Fruit fly (Drosophila melanogaster): Measurements from ENCODE around the gene ras.

ras gene

DNA sequence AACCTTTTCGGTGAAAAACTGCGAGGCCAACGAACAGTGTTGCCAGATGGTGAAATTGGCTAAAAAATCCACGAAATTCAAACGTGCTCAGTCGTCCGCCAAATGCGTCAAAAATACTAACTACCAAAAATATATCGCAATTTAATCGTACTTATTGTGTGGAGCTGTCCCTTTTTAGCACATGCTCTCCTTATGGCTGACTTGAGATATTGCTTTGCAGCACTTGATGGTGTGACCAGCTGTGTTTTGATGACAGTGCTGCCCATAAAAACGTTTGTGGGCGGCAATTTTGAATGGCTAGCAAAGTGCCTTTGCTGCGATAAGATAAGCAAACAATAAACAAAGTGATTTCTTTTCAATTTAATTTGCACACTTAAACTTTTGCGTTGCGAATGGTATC lies 19.9 kb downstream of the ras start, which contains the start of gene Tango5 (continued):
- TF ChIP-seq klu (GFP tag; IDR thresholded peaks at IDR 0.05): no peak
- TF ChIP-seq psq (GFP tag; optimal IDR thresholded peaks at IDR 0.05): no peak
- TF ChIP-seq CG13894 (tag; optimal IDR thresholded peaks at IDR 0.05): peak; percentile 61
- no peak for TF ChIP-seq ems (GFP tag; optimal IDR thresholded peaks at IDR 0.05)
- no peak for TF ChIP-seq Taf1 (GFP tag; IDR thresholded peaks at IDR 0.05)
- no peak for TF ChIP-seq lilli (GFP tag; optimal IDR thresholded peaks at IDR 0.05)
- no peak for TF ChIP-seq Sox102F (GFP tag; optimal IDR thresholded peaks at IDR 0.05)
- no peak for TF ChIP-seq CG15479 (GFP tag; optimal IDR thresholded peaks at IDR 0.05)
- no peak for TF ChIP-seq CG12299 (tag; optimal IDR thresholded peaks at IDR 0.05)
- TF ChIP-seq CG1602 (GFP tag; optimal IDR thresholded peaks at IDR 0.05): no peak
- no peak for TF ChIP-seq Lpt (GFP tag; optimal IDR thresholded peaks at IDR 0.05)
- no peak for TF ChIP-seq kah (GFP tag; optimal IDR thresholded peaks at IDR 0.05)
- no peak for TF ChIP-seq Hmx (GFP tag; optimal IDR thresholded peaks at IDR 0.05)
- no peak for TF ChIP-seq en (GFP tag; optimal IDR thresholded peaks at IDR 0.05)
- no peak for TF ChIP-seq stc (GFP tag; IDR thresholded peaks at IDR 0.05)
- no peak for TF ChIP-seq CG11695 (GFP tag; IDR thresholded peaks at IDR 0.05)
- TF ChIP-seq Mrtf (GFP tag; IDR thresholded peaks at IDR 0.05): no peak
- TF ChIP-seq CG3995 (GFP tag; optimal IDR thresholded peaks at IDR 0.05): peak; percentile 45
- peak; percentile 63 for TF ChIP-seq Myb (GFP tag; optimal IDR thresholded peaks at IDR 0.05)
- no peak for TF ChIP-seq tx (GFP tag; optimal IDR thresholded peaks at IDR 0.05)
- TF ChIP-seq CG43689 (GFP tag; IDR thresholded peaks at IDR 0.05): no peak
- TF ChIP-seq Vsx1 (GFP tag; optimal IDR thresholded peaks at IDR 0.05): no peak
- TF ChIP-seq CG18262 (tag; optimal IDR thresholded peaks at IDR 0.05): no peak
- TF ChIP-seq grau (tag; optimal IDR thresholded peaks at IDR 0.05): peak; percentile 1
- TF ChIP-seq seq (GFP tag; IDR thresholded peaks at IDR 0.05): no peak
- TF ChIP-seq Nf-YA (GFP tag; IDR thresholded peaks at IDR 0.05): no peak
- TF ChIP-seq CG1603 (tag; optimal IDR thresholded peaks at IDR 0.05): peak; percentile 83
- TF ChIP-seq Gug (GFP tag; IDR thresholded peaks at IDR 0.05): no peak
- no peak for TF ChIP-seq scrt (GFP tag; optimal IDR thresholded peaks at IDR 0.05)
- peak; percentile 58 for TF ChIP-seq CG2116 (GFP tag; optimal IDR thresholded peaks at IDR 0.05)
- peak in 1 of 2 experiments; percentile 19 for TF ChIP-seq crp (GFP tag; optimal IDR thresholded peaks at IDR 0.05)
- no peak for TF ChIP-seq zfh1 (GFP tag; IDR thresholded peaks at IDR 0.05)
- peak; percentile 72 for TF ChIP-seq her (GFP tag; optimal IDR thresholded peaks at IDR 0.05)
- no peak for TF ChIP-seq NK7.1 (GFP tag; optimal IDR thresholded peaks at IDR 0.05)
- no peak for TF ChIP-seq CG32532 (GFP tag; IDR thresholded peaks at IDR 0.05)
- TF ChIP-seq Dip3 (GFP tag; optimal IDR thresholded peaks at IDR 0.05): no peak
- TF ChIP-seq pan (optimal IDR thresholded peaks at IDR 0.05): no peak
- no peak for TF ChIP-seq pan (GFP tag; optimal IDR thresholded peaks at IDR 0.05 in 1 of 2, IDR thresholded peaks at IDR 0.05 in 1 of 2)
- peak; percentile 56; the same call in 1 of the 2 replicates for TF ChIP-seq sna (GFP tag; IDR thresholded peaks at IDR 0.05; ENCODE audit: partially characterized antibody)
- TF ChIP-seq Chrac-16 (GFP tag; optimal IDR thresholded peaks at IDR 0.05): no peak
- TF ChIP-seq tin (GFP tag; optimal IDR thresholded peaks at IDR 0.05): no peak
- 0 out of 3 replicates have a peak, but pooled peaks have one; percentile 17 for TF ChIP-seq CG14860 (GFP tag; IDR thresholded peaks at IDR 0.05; ENCODE audit: partially characterized antibody)
- TF ChIP-seq Optix (GFP tag; IDR thresholded peaks at IDR 0.05): no peak
- no peak for TF ChIP-seq jumu (GFP tag; optimal IDR thresholded peaks at IDR 0.05)
- TF ChIP-seq jigr1 (GFP tag; IDR thresholded peaks at IDR 0.05): no peak
- TF ChIP-seq CG16779 (GFP tag; IDR thresholded peaks at IDR 0.05): no peak
- no peak for TF ChIP-seq CG12744 (GFP tag; optimal IDR thresholded peaks at IDR 0.05)
- no peak for TF ChIP-seq repo (GFP tag; optimal IDR thresholded peaks at IDR 0.05)
- peak; percentile 32 for TF ChIP-seq zen (tag; optimal IDR thresholded peaks at IDR 0.05)
- TF ChIP-seq ind (GFP tag; optimal IDR thresholded peaks at IDR 0.05): no peak
- TF ChIP-seq CG12391 (tag; optimal IDR thresholded peaks at IDR 0.05): peak; percentile 9
- TF ChIP-seq CG31441 (GFP tag; IDR thresholded peaks at IDR 0.05): 0 out of 2 replicates have a peak, but pooled peaks have one; percentile 15
- no peak for TF ChIP-seq CG4820 (GFP tag; optimal IDR thresholded peaks at IDR 0.05)

Measured in whole organism, embryonic.